In genomic region chrX:10219184-10219705, ce11 we compare ENCODE assay signal across 4 worm cellular contexts.
TF ChIP-seq lines count a peak whose summit lies in the region.

No protein-coding gene starts in this region.

TF ChIP-seq in whole organism, L4 larva, 104 proteins besides CTCF, POLR2A, EP300 and RAD21:
- TF ChIP-seq ceh-28 (tag; optimal IDR thresholded peaks at IDR 0.05; lab: Kevin White, UChicago) (no peak), zag-1 (tag; optimal IDR thresholded peaks at IDR 0.05; lab: Kevin White, UChicago) (no peak), set-16 (GFP tag; IDR thresholded peaks at IDR 0.05; lab: Robert Waterston, UW) (peak; percentile 41), D1046.2 (GFP tag; IDR thresholded peaks at IDR 0.05; lab: Robert Waterston, UW) (no peak), ceh-44 (GFP tag; IDR thresholded peaks at IDR 0.05; lab: Robert Waterston, UW) (no peak), egl-43 (GFP tag; IDR thresholded peaks at IDR 0.05; lab: Robert Waterston, UW) (peak; percentile 22; the same call in 1 of the 2 replicates), tag-97 (GFP tag; IDR thresholded peaks at IDR 0.05; lab: Robert Waterston, UW) (peak; percentile 70; the same call in 1 of the 2 replicates)
TF ChIP-seq in whole organism, L4 larva: peak in this region for 3.

TF ChIP-seq in whole organism, early embryonic, 17 proteins besides CTCF, POLR2A, EP300 and RAD21:
- TF ChIP-seq tra-4 (tag; optimal IDR thresholded peaks at IDR 0.05; lab: Kevin White, UChicago): no peak
- 0 out of 2 replicates have a peak, but pooled peaks have one; percentile 43 for TF ChIP-seq tbx-11 (GFP tag; IDR thresholded peaks at IDR 0.05; lab: Robert Waterston, UW)

TF ChIP-seq in whole organism, late embryonic, 69 proteins besides CTCF, POLR2A, EP300 and RAD21:
- TF ChIP-seq unc-3 (GFP tag; conservative IDR thresholded peaks at IDR 0.05; lab: Robert Waterston, UW): no peak
- peak; percentile 61 for TF ChIP-seq unc-3 (tag; optimal IDR thresholded peaks at IDR 0.05; lab: Kevin White, UChicago)
- no peak for TF ChIP-seq Y22D7AL.16 (tag; optimal IDR thresholded peaks at IDR 0.05; lab: Kevin White, UChicago)

TF ChIP-seq in whole organism, young adult, 124 proteins besides CTCF, POLR2A, EP300 and RAD21:
- TF ChIP-seq cebp-2 (GFP tag; IDR thresholded peaks at IDR 0.05; lab: Robert Waterston, UW): no peak
- TF ChIP-seq F37B4.10 (GFP tag; IDR thresholded peaks at IDR 0.05; lab: Robert Waterston, UW): 0 out of 2 replicates have a peak, but pooled peaks have one; percentile 90
- 0 out of 2 replicates have a peak, but pooled peaks have one; percentile 15 for TF ChIP-seq dox-1 (GFP tag; IDR thresholded peaks at IDR 0.05; lab: Robert Waterston, UW)
- TF ChIP-seq Y53G8AR.9 (GFP tag; conservative IDR thresholded peaks at IDR 0.05; lab: Robert Waterston, UW): 0 out of 2 replicates have a peak, but pooled peaks have one; percentile 21
- TF ChIP-seq let-526 (GFP tag; IDR thresholded peaks at IDR 0.05; lab: Robert Waterston, UW): 0 out of 2 replicates have a peak, but pooled peaks have one; percentile 27
